Worm (Caenorhabditis elegans) whole organism, L4 larva: ENCODE results near the gene fbxa-131.

Experiments used
- ama-1 ChIP-seq: fragments of 150-350 bp; optimal IDR thresholded peaks from 2 replicates; lab custom pipeline; 2014; ENCODE audit warnings: inconsistent platforms, mixed read lengths
- cey-2 ChIP-seq: sonication (generic microtip); optimal IDR thresholded peaks from 3 replicates; lab custom pipeline; 2017; ENCODE audit warnings: missing genetic modification characterization, mild to moderate bottlenecking, missing compliant biosample characterization, antibody characterized with exemption, borderline replicate concordance; ENCODE audit not compliant: insufficient read depth
- fos-1 ChIP-seq: fragments of 150-350 bp; optimal IDR thresholded peaks from 2 replicates; lab custom pipeline; 2014; ENCODE audit warnings: missing biosample characterization, missing genetic modification characterization
- mdl-1 ChIP-seq, 2 experiments: fragments of 150-350 bp in 1 of 2; sonication (generic microtip) in 1 of 2; optimal IDR thresholded peaks; 2 replicates each; lab custom pipeline; 2014 to 2017; ENCODE audit warnings: missing biosample characterization in 2 of 2, missing genetic modification characterization in 2 of 2
- mep-1 ChIP-seq: fragments of 150-350 bp; sonication (generic microtip); optimal IDR thresholded peaks from 3 replicates; lab custom pipeline; 2014; ENCODE audit warnings: missing biosample characterization, missing genetic modification characterization
- nhr-25 ChIP-seq: sonication (generic microtip); optimal IDR thresholded peaks from 2 replicates; lab custom pipeline; 2017; ENCODE audit warnings: missing genetic modification characterization, mild to moderate bottlenecking, missing compliant biosample characterization, antibody characterized with exemption, moderate library complexity, borderline replicate concordance; ENCODE audit not compliant: insufficient read depth

DNA sequence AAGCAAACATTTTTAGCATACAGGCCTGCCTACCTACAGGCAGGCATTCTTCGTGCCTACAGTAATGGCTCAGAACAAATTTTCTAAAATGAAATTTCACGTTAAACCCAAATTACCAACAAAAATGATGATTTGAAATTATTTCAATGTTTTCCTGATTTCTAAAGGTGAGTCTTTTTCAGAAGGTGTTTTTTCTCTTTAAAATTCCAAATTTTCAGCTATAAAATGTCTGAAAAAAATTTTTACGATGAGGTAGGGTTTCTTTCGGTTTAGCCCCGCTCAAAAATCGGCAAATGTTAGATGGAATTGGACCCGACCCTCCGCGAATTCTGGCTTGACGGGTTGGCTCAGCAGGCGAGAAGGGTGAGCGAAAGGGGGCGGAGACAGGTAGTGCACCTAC, 7.6 kb downstream of the fbxa-131 start, which contains the start of gene W04E12.5:
- TF ChIP-seq fos-1 (tag; lab: Kevin White, UChicago) (no peak), cey-2 (tag; lab: Kevin White, UChicago) (no peak), mep-1 (tag; lab: Kevin White, UChicago) (no peak), nhr-25 (tag; lab: Kevin White, UChicago) (no peak), ama-1 (lab: Kevin White, UChicago) (no peak), mdl-1 (tag; optimal IDR thresholded peaks at IDR 0.05; lab: Kevin White, UChicago) (no peak)
